Worm (Caenorhabditis elegans): ENCODE results near the gene F14H12.8.

F14H12.8 gene

DNA sequence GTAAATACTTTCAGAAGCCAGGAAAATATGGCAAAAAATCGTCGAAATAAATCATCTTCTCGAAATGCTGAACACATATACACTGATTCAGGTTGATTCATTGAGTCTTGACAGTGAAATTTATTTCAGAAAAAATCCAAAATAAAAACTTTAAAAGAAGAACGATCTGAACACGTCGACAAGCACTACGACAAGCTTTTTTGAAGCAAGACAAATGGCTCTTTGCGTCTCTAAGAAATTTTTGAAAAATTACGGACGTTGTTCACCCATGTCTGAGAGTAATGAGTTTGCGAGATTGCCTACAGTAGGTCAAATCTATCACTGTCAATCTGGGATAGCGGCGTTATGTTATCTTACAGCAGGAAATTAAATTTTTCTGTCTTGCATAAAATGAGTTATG is 12.0 kb upstream of the F14H12.8 start, which contains the start of gene R160.2:
R160.2 (minus strand) TSS at position 101 of the 400 bp plus-strand sequence.
- TF ChIP-seq hlh-15 (tag; optimal IDR thresholded peaks at IDR 0.05): no peak
- no peak for TF ChIP-seq pros-1 (tag; optimal IDR thresholded peaks at IDR 0.05)
- TF ChIP-seq pqm-1 (tag; optimal IDR thresholded peaks at IDR 0.05): no peak
- no peak for TF ChIP-seq gmeb-2 (tag; optimal IDR thresholded peaks at IDR 0.05)
- TF ChIP-seq nhr-232 (tag; optimal IDR thresholded peaks at IDR 0.05): no peak
- no peak for TF ChIP-seq ceh-2 (tag; optimal IDR thresholded peaks at IDR 0.05)
- no peak for TF ChIP-seq ceh-31 (tag; optimal IDR thresholded peaks at IDR 0.05)
- no peak for TF ChIP-seq npax-4 (tag; optimal IDR thresholded peaks at IDR 0.05)
- TF ChIP-seq ets-4 (tag; optimal IDR thresholded peaks at IDR 0.05): no peak
- TF ChIP-seq F13H6.1 (tag; optimal IDR thresholded peaks at IDR 0.05): no peak
- TF ChIP-seq unc-42 (tag; optimal IDR thresholded peaks at IDR 0.05): no peak
- no peak for TF ChIP-seq ref-2 (tag; optimal IDR thresholded peaks at IDR 0.05)

- no peak for TF ChIP-seq sox-4 (tag; optimal IDR thresholded peaks at IDR 0.05)
- TF ChIP-seq hlh-13 (GFP tag; optimal IDR thresholded peaks at IDR 0.05): no peak
- no peak for TF ChIP-seq hlh-6 (tag; optimal IDR thresholded peaks at IDR 0.05)
- no peak for TF ChIP-seq eyg-1 (tag; optimal IDR thresholded peaks at IDR 0.05)
- no peak for TF ChIP-seq ceh-9 (tag; optimal IDR thresholded peaks at IDR 0.05)
- TF ChIP-seq fkh-6 (tag; optimal IDR thresholded peaks at IDR 0.05): no peak
- no peak for TF ChIP-seq rnt-1 (tag; optimal IDR thresholded peaks at IDR 0.05)
Observed at ce11 chrX:4373123-4373522, 8.3 kb upstream of the F14H12.8 start, which contains the start of gene R160.6. R160.6 (minus strand) TSS chrX:4373223.

DNA sequence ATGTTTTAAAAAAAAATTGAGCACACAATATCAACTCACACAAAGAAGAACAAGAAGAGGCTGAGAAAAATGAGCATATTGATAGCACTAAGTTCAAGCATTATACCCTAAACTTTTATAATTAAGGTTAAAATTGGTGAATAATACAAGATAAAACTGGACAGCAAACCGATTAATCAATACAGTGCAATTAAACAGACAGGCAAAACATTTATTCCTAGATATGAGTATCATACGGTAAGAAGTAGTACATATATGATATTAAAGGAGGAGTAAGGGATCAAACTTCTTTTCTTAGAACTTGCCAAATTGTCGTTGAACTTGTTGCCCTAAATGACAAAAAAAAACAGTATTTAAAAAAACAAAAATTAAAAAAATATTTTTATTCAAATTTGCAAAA is 7.2 kb upstream of the F14H12.8 start, which contains the start of gene R160.14:
R160.14 (minus strand) TSS at position 101 of the 400 bp plus-strand sequence.
- no peak for TF ChIP-seq sdc-2 (tag; optimal IDR thresholded peaks at IDR 0.05)
- TF ChIP-seq hlh-6 (tag; optimal IDR thresholded peaks at IDR 0.05): no peak
- no peak for TF ChIP-seq Y22D7AL.16 (tag; optimal IDR thresholded peaks at IDR 0.05)
- TF ChIP-seq nfya-1 (tag; optimal IDR thresholded peaks at IDR 0.05): no peak
- no peak for TF ChIP-seq nhr-11 (tag; optimal IDR thresholded peaks at IDR 0.05)
- no peak for TF ChIP-seq ceh-30 (tag; optimal IDR thresholded peaks at IDR 0.05)
- TF ChIP-seq ceh-31 (tag; optimal IDR thresholded peaks at IDR 0.05): no peak
- TF ChIP-seq elt-4 (tag; optimal IDR thresholded peaks at IDR 0.05): no peak
- TF ChIP-seq madf-2 (tag; optimal IDR thresholded peaks at IDR 0.05): no peak
- no peak for TF ChIP-seq nhr-232 (tag; optimal IDR thresholded peaks at IDR 0.05)
- no peak for TF ChIP-seq ceh-9 (tag; optimal IDR thresholded peaks at IDR 0.05)
- TF ChIP-seq ceh-18 (tag; optimal IDR thresholded peaks at IDR 0.05): no peak
- TF ChIP-seq ttx-3 (tag; optimal IDR thresholded peaks at IDR 0.05): no peak
- TF ChIP-seq dmd-4 (tag; optimal IDR thresholded peaks at IDR 0.05; ENCODE audit: borderline replicate concordance): no peak
- TF ChIP-seq syd-9 (tag; optimal IDR thresholded peaks at IDR 0.05): no peak
- no peak for TF ChIP-seq ceh-22 (tag; optimal IDR thresholded peaks at IDR 0.05)

- no peak for TF ChIP-seq che-1 (tag; optimal IDR thresholded peaks at IDR 0.05)
- no peak for TF ChIP-seq hlh-30 (tag; optimal IDR thresholded peaks at IDR 0.05; ENCODE audit: insufficient read depth)
- no peak for TF ChIP-seq syd-9 (tag; optimal IDR thresholded peaks at IDR 0.05)
- no peak for TF ChIP-seq pha-4 (tag; optimal IDR thresholded peaks at IDR 0.05)
- TF ChIP-seq fkh-6 (tag; optimal IDR thresholded peaks at IDR 0.05): no peak
- no peak for TF ChIP-seq ets-4 (tag; optimal IDR thresholded peaks at IDR 0.05)
- no peak for TF ChIP-seq fkh-10 (GFP tag; optimal IDR thresholded peaks at IDR 0.05)
- TF ChIP-seq sdc-2 (tag; optimal IDR thresholded peaks at IDR 0.05): no peak
- TF ChIP-seq pax-1 (tag; optimal IDR thresholded peaks at IDR 0.05): no peak
Observed at ce11 chrX:4371413-4371812, 6.6 kb upstream of the F14H12.8 start, which contains the start of gene R160.13. R160.13 (minus strand) TSS chrX:4371513.

DNA sequence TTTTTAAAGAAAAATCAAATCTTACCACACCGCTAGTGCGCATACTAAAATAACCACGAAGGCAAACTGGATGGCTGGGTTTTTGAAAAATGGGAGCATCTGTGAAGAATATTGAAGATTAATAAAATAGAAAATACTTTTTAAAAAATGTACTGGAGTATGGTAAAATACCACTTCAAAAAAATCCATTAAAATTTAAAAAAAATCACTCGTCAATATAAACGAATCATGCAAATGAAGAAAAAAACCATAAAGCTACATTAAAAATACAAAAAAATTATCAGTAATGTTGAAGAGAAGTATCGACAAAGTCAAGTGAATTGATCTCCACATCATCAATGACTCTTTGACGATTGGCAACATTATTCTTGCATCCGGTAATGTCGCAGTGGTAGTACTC is 6.0 kb upstream of the F14H12.8 start, which contains the start of gene R160.5:
R160.5 (minus strand) TSS at position 101 of the 400 bp plus-strand sequence.
- TF ChIP-seq mec-3 (tag; optimal IDR thresholded peaks at IDR 0.05; ENCODE audit: borderline replicate concordance): no peak
- no peak for TF ChIP-seq ceh-22 (tag; optimal IDR thresholded peaks at IDR 0.05)
- no peak for TF ChIP-seq elt-4 (tag; optimal IDR thresholded peaks at IDR 0.05)
- TF ChIP-seq ceh-6 (GFP tag; optimal IDR thresholded peaks at IDR 0.05): no peak
- no peak for TF ChIP-seq odd-2 (tag; optimal IDR thresholded peaks at IDR 0.05)
- no peak for TF ChIP-seq Y22D7AL.16 (tag; optimal IDR thresholded peaks at IDR 0.05)
- no peak for TF ChIP-seq ets-4 (tag; optimal IDR thresholded peaks at IDR 0.05)
- no peak for TF ChIP-seq pag-3 (tag; optimal IDR thresholded peaks at IDR 0.05; ENCODE audit: borderline replicate concordance)
- no peak for TF ChIP-seq tbx-2 (tag; optimal IDR thresholded peaks at IDR 0.05)
- TF ChIP-seq hlh-8 (tag; optimal IDR thresholded peaks at IDR 0.05): no peak
- TF ChIP-seq dve-1 (tag; optimal IDR thresholded peaks at IDR 0.05): no peak
- no peak for TF ChIP-seq ttx-3 (tag; optimal IDR thresholded peaks at IDR 0.05)
- no peak for TF ChIP-seq nhr-11 (tag; optimal IDR thresholded peaks at IDR 0.05)
- TF ChIP-seq ztf-16 (tag; optimal IDR thresholded peaks at IDR 0.05): no peak
- TF ChIP-seq rnt-1 (tag; optimal IDR thresholded peaks at IDR 0.05): no peak
